Fruit fly (Drosophila melanogaster) whole organism, pupa: ENCODE measurements around the gene CG9776.

Experiments used
- CG10348 ChIP-seq: fragments of 200-800 bp; sonication (Bioruptor generic); IDR thresholded peaks from 2 replicates; pipeline ENCODE4 v1.3.6; 2022; ENCODE audit warnings: missing biosample characterization, missing genetic modification characterization
- CG12605 ChIP-seq: fragments of 200-800 bp; sonication (Bioruptor generic); IDR thresholded peaks from 2 replicates; pipeline ENCODE4 v1.3.6; 2022; ENCODE audit warnings: missing biosample characterization, missing genetic modification characterization
- CG13204 ChIP-seq: fragments of 200-800 bp; sonication (Bioruptor generic); optimal IDR thresholded peaks from 2 replicates; lab custom pipeline; 2018; ENCODE audit warnings: missing biosample characterization, mild to moderate bottlenecking, missing genetic modification characterization, moderate library complexity
- CG4496 ChIP-seq: fragments of 200-800 bp; sonication (Bioruptor generic); IDR thresholded peaks from 3 replicates; pipeline ENCODE4 v1.3.6; 2022; ENCODE audit warnings: missing biosample characterization, missing genetic modification characterization
- EcR ChIP-seq: fragments of 200-800 bp; sonication (Bioruptor generic); optimal IDR thresholded peaks from 3 replicates; lab custom pipeline; 2019; ENCODE audit warnings: missing biosample characterization, missing genetic modification characterization, mild to moderate bottlenecking, moderate library complexity, missing genetic modification reagents
- gl ChIP-seq: fragments of 200-800 bp; sonication (Bioruptor generic); optimal IDR thresholded peaks from 2 replicates; lab custom pipeline; 2018; ENCODE audit warnings: missing biosample characterization, mild to moderate bottlenecking, missing genetic modification characterization

dm6 chr3R:4301485-4301884, 32.4 kb downstream of the CG9776 start:
- TF ChIP-seq gl (tag; lab: Kevin White, UChicago) (no peak), EcR (GFP tag; lab: Kevin White, UChicago) (no peak), CG13204 (no peak), CG12605 (no peak), CG4496 (GFP tag; lab: Robert Waterston, UW) (no peak), CG10348 (GFP tag; lab: Robert Waterston, UW) (no peak)
